Fruit fly (Drosophila melanogaster) S2 (cell line): ENCODE measurements around the gene CG12299.

ENCODE experiments used
- CG8478 ChIP-seq: fragments of >200 bp; optimal IDR thresholded peaks from 2 replicates; lab custom pipeline; 2018
- CTCF ChIP-seq, 2 experiments: fragments of >200 bp; optimal IDR thresholded peaks; 2 replicates each; lab custom pipeline; 2018

dm6 chr2L:10706267-10706666, 30.9 kb upstream of the CG12299 start:
- TF ChIP-seq CTCF (optimal IDR thresholded peaks at IDR 0.05; lab: Kevin White, UChicago) (no peak), CG8478 (lab: Kevin White, UChicago) (no peak)
